Fruit fly (Drosophila melanogaster) whole organism, wandering third instar larva: Measurements from ENCODE around the gene CG5506.

ENCODE experiments used
- Dfd ChIP-seq: fragments of >200 bp; optimal IDR thresholded peaks from 2 replicates; lab custom pipeline; 2017; ENCODE audit warnings: missing biosample characterization, missing genetic modification characterization
- Dif ChIP-seq: fragments of 200-275, 200-300 bp; sonication (Bioruptor generic); optimal IDR thresholded peaks from 2 replicates; lab custom pipeline; 2018; ENCODE audit warnings: missing biosample characterization, missing genetic modification characterization; ENCODE audit not compliant: partially characterized antibody
- Hr83 ChIP-seq: fragments of 200-300 bp; sonication (Bioruptor generic); optimal IDR thresholded peaks from 2 replicates; lab custom pipeline; 2016; ENCODE audit warnings: missing biosample characterization, mild to moderate bottlenecking, missing genetic modification characterization, moderate library complexity; ENCODE audit not compliant: poor library complexity, severe bottlenecking
- fru ChIP-seq: fragments of 200-800 bp; sonication (Bioruptor generic); optimal IDR thresholded peaks from 3 replicates; lab custom pipeline; 2016; ENCODE audit warnings: missing biosample characterization, mild to moderate bottlenecking, missing genetic modification characterization
- h ChIP-seq: fragments of 200-800 bp; sonication (Bioruptor generic); optimal IDR thresholded peaks from 3 replicates; lab custom pipeline; 2016; ENCODE audit warnings: missing biosample characterization, mild to moderate bottlenecking, missing genetic modification characterization
- pan ChIP-seq: fragments of >200 bp; optimal IDR thresholded peaks from 2 replicates; lab custom pipeline; 2017
- psq ChIP-seq: fragments of 200-800 bp; sonication (Bioruptor generic); optimal IDR thresholded peaks from 3 replicates; lab custom pipeline; 2017; ENCODE audit warnings: missing biosample characterization, mild to moderate bottlenecking, missing genetic modification characterization, moderate library complexity
- usp ChIP-seq: fragments of >200 bp; optimal IDR thresholded peaks from 2 replicates; lab custom pipeline; 2017; ENCODE audit warnings: missing biosample characterization, missing genetic modification characterization

DNA sequence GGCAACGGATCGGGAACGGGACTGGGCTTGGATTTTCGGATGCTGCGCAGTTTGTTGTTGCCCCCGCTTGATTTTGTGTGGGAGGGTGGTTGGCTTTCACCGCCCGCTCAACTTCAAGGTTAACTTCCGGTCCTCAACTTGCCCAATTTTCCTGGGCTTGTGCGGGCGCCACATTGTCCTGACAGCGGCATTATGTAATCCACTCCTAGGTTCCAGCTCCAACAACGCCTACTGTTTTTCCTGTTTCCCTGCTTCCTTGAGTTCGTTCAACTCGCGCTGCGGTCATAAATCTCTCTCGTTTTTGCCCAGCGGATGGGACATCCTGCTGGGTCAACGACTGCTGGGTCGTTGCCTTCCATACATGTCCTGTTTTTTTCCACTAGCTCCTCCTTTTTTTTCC lies 47.7 kb upstream of the CG5506 start:
- TF ChIP-seq psq (GFP tag; lab: Kevin White, UChicago) = no peak
- TF ChIP-seq pan (lab: Kevin White, UChicago) = no peak
- TF ChIP-seq Hr83 = no peak
- TF ChIP-seq h (GFP tag; lab: Kevin White, UChicago) = no peak
- TF ChIP-seq usp (GFP tag; lab: Kevin White, UChicago) = no peak
- no peak for TF ChIP-seq fru (GFP tag; lab: Kevin White, UChicago)
- TF ChIP-seq Dfd = no peak
- no peak for TF ChIP-seq Dif
